Fruit fly (Drosophila melanogaster) whole organism, prepupa: ENCODE measurements around the gene Nepl18.

Source experiments
- CG10631 ChIP-seq: fragments of 200-800 bp; sonication (Bioruptor generic); optimal IDR thresholded peaks from 2 replicates; lab custom pipeline; 2016; ENCODE audit warnings: missing biosample characterization, missing genetic modification characterization
- CG11294 ChIP-seq: fragments of 200-800 bp; sonication (Bioruptor generic); IDR thresholded peaks from 2 replicates; pipeline ENCODE4 v1.3.6; 2022; ENCODE audit warnings: missing biosample characterization, missing genetic modification characterization
- CG6276 ChIP-seq: fragments of 200-800 bp; sonication (Bioruptor generic); optimal IDR thresholded peaks from 2 replicates; lab custom pipeline; 2017; ENCODE audit warnings: missing biosample characterization, mild to moderate bottlenecking, missing genetic modification characterization
- Ets21C ChIP-seq: fragments of 200-800 bp; sonication (Bioruptor generic); optimal IDR thresholded peaks from 3 replicates; lab custom pipeline; 2016; ENCODE audit warnings: missing biosample characterization, missing genetic modification characterization
- Lpt ChIP-seq: fragments of 200-800 bp; sonication (Bioruptor generic); optimal IDR thresholded peaks from 3 replicates; lab custom pipeline; 2016; ENCODE audit warnings: missing biosample characterization, missing genetic modification characterization
- OdsH ChIP-seq: fragments of 200-800 bp; sonication (Bioruptor generic); optimal IDR thresholded peaks from 3 replicates; lab custom pipeline; 2016; ENCODE audit warnings: missing biosample characterization, missing genetic modification characterization
- Smox ChIP-seq: fragments of 200-800 bp; sonication (Bioruptor generic); optimal IDR thresholded peaks from 3 replicates; lab custom pipeline; 2016; ENCODE audit warnings: missing biosample characterization, missing genetic modification characterization
- eg ChIP-seq: fragments of 200-800 bp; sonication (Bioruptor generic); IDR thresholded peaks from 3 replicates; pipeline ENCODE4 v1.3.6; 2022; ENCODE audit warnings: missing biosample characterization, missing genetic modification characterization
- esn ChIP-seq: fragments of 200-800 bp; sonication (Bioruptor generic); optimal IDR thresholded peaks from 2 replicates; lab custom pipeline; 2016; ENCODE audit warnings: missing biosample characterization, mild to moderate bottlenecking, missing genetic modification characterization, moderate library complexity
- fd59A ChIP-seq: fragments of 200-800 bp; sonication (Bioruptor generic); optimal IDR thresholded peaks from 2 replicates; lab custom pipeline; 2017; ENCODE audit warnings: missing biosample characterization, mild to moderate bottlenecking, missing genetic modification characterization, missing genetic modification reagents
- fd85E ChIP-seq: fragments of 200-800 bp; sonication (Bioruptor generic); optimal IDR thresholded peaks from 3 replicates; lab custom pipeline; 2016; ENCODE audit warnings: missing biosample characterization, missing genetic modification characterization
- topi ChIP-seq: fragments of 200-800 bp; sonication (Bioruptor generic); optimal IDR thresholded peaks from 3 replicates; lab custom pipeline; 2016; ENCODE audit warnings: missing biosample characterization, missing genetic modification characterization
- vri ChIP-seq: fragments of 200-800 bp; sonication (Bioruptor generic); optimal IDR thresholded peaks from 3 replicates; lab custom pipeline; 2016; ENCODE audit warnings: missing biosample characterization, mild to moderate bottlenecking, missing genetic modification characterization

DNA sequence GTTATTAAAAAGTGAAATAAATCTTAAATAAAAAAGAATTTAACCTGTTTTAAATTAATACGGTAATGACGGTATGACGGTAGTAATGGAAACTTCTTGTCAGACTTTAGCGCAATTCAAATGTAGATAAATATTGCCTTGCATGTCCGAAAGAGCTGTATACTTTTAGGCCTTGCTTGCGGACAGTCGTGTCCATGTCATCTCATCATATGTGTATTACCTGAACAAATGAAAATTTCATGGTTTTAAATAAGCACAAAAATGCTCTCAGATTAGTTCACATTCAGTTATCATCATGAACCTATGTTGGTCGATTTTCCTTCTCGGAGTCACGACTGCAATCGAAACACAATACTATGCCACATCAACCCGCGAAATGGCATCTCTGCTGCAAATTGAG, 47.3 kb downstream of the Nepl18 start, which contains the start of gene CG11828:
- TF ChIP-seq Smox (GFP tag; lab: Kevin White, UChicago) (no peak), topi (no peak), CG11294 (no peak), fd59A (GFP tag; lab: Kevin White, UChicago) (no peak), vri (GFP tag; lab: Kevin White, UChicago) (no peak), CG10631 (no peak), Lpt (no peak), Ets21C (GFP tag; lab: Kevin White, UChicago) (no peak), esn (no peak), CG6276 (GFP tag; lab: Kevin White, UChicago) (no peak), OdsH (GFP tag; lab: Kevin White, UChicago) (no peak), fd85E (GFP tag; lab: Kevin White, UChicago) (no peak), eg (GFP tag; lab: Robert Waterston, UW) (no peak)
